Worm (Caenorhabditis elegans) whole organism, dauer: Measurements from ENCODE around the gene ins-4.
"Not testable (repeated sequence)": the region's sequence is repeated elsewhere in the genome, so short reads cannot be mapped to it uniquely, and the experiment has no call there.

ENCODE experiments used
- unc-62 ChIP-seq: sonication (generic microtip); optimal IDR thresholded peaks from 2 replicates; lab custom pipeline; 2017; ENCODE audit warnings: missing biosample characterization, missing genetic modification reagents, missing genetic modification characterization

Gene ins-4

ce11 chrII:5988224-5988623 is 7.9 kb upstream of the ins-4 start, which contains the start of gene ins-2:
Gene ins-2 (plus strand): TSS chrII:5988524.
- TF ChIP-seq unc-62 = no peak

ce11 chrII:5990668-5991067 is 5.5 kb upstream of the ins-4 start, which contains the start of gene ins-3:
Gene ins-3 (minus strand): TSS chrII:5990768.
- no peak for TF ChIP-seq unc-62

ce11 chrII:5997257-5997656 is 1.1 kb downstream of the ins-4 start, which contains the start of gene ins-5:
Gene ins-5 (plus strand): TSS chrII:5997557.
- TF ChIP-seq unc-62 = no peak

ce11 chrII:6000136-6000535 is 4.0 kb downstream of the ins-4 start, which contains the start of gene ins-6:
Gene ins-6 (plus strand): TSS chrII:6000436.
- no peak for TF ChIP-seq unc-62

- no peak for TF ChIP-seq unc-62
Measured at ce11 chrII:6001004-6001403, 4.8 kb downstream of the ins-4 start.

ce11 chrII:6008887-6009286 is 12.7 kb downstream of the ins-4 start, which contains the start of gene ZK84.4:
Gene ZK84.4 (minus strand): TSS chrII:6008987.
- not testable (repeated sequence) for TF ChIP-seq unc-62

ce11 chrII:6010544-6010943 is 14.4 kb downstream of the ins-4 start, which contains the start of gene ins-20:
Gene ins-20 (plus strand): TSS chrII:6010844.
- TF ChIP-seq unc-62 = no peak

ce11 chrII:6014057-6014456 is 17.9 kb downstream of the ins-4 start, which contains the start of gene ZK84.2:
Gene ZK84.2 (plus strand): TSS chrII:6014357.
- not testable (repeated sequence) for TF ChIP-seq unc-62

- TF ChIP-seq unc-62 = no peak
Measured at ce11 chrII:6016410-6016809, 20.2 kb downstream of the ins-4 start, which contains the start of gene ZK84.5. Gene ZK84.5 (minus strand): TSS chrII:6016510.

ce11 chrII:6020353-6020752 is 24.2 kb downstream of the ins-4 start, which contains the start of gene ZK84.1:
Gene ZK84.1 (plus strand): TSS chrII:6020653.
- TF ChIP-seq unc-62 = no peak

ce11 chrII:6022596-6022995 is 26.4 kb downstream of the ins-4 start:
- TF ChIP-seq unc-62 = no peak

ce11 chrII:6024879-6025278 is 28.7 kb downstream of the ins-4 start, which contains the start of gene R12C12.9:
Gene R12C12.9 (minus strand): TSS chrII:6024979.
- no peak for TF ChIP-seq unc-62

- TF ChIP-seq unc-62 = no peak
Measured at ce11 chrII:6025647-6026046, 29.5 kb downstream of the ins-4 start.

ce11 chrII:6026646-6027045 is 30.5 kb downstream of the ins-4 start:
- no peak for TF ChIP-seq unc-62

ce11 chrII:6028594-6029141 is 32.5 kb downstream of the ins-4 start:
- TF ChIP-seq unc-62 = no peak

- no peak for TF ChIP-seq unc-62
Measured at ce11 chrII:6031106-6031505, 34.9 kb downstream of the ins-4 start, which contains the start of gene frpr-16. Gene frpr-16 (minus strand): TSS chrII:6031206.

ce11 chrII:6043166-6043565 is 47.0 kb downstream of the ins-4 start, which contains the start of gene R12C12.10:
Gene R12C12.10 (minus strand): TSS chrII:6043266.
- no peak for TF ChIP-seq unc-62

- TF ChIP-seq unc-62 = no peak
Measured at ce11 chrII:6045048-6045447, 48.9 kb downstream of the ins-4 start, which contains the start of gene R12C12.5. Gene R12C12.5 (minus strand): TSS chrII:6045148.
